Worm (Caenorhabditis elegans) whole organism, L4 larva: Measurements from ENCODE around the gene Y116A8C.23.
A peak's percentile ranks its signal among the peaks of the same experiment; 100 is the strongest.

Experiments used
- F37D6.2 ChIP-seq: sonication (generic microtip); optimal IDR thresholded peaks from 2 replicates; lab custom pipeline; 2016; ENCODE audit warnings: mild to moderate bottlenecking, missing genetic modification characterization, missing compliant biosample characterization
- F44E2.7 ChIP-seq: fragments of 200-800 bp; sonication (Bioruptor generic); IDR thresholded peaks from 2 replicates; pipeline ENCODE4 v2.1.2; 2022; ENCODE audit warnings: missing genetic modification characterization, missing compliant biosample characterization
- F49E8.2 ChIP-seq: sonication (generic microtip); optimal IDR thresholded peaks from 2 replicates; lab custom pipeline; 2016; ENCODE audit warnings: missing compliant biosample characterization, mild to moderate bottlenecking, missing genetic modification characterization, borderline replicate concordance
- R02D3.7 ChIP-seq: fragments of 150-350 bp; sonication (generic microtip); optimal IDR thresholded peaks from 3 replicates; lab custom pipeline; 2014; ENCODE audit warnings: missing biosample characterization, missing genetic modification characterization
- T26A8.4 ChIP-seq: fragments of 200-800 bp; sonication (Bioruptor generic); IDR thresholded peaks from 2 replicates; pipeline ENCODE4 v1.3.6; 2022; ENCODE audit warnings: missing genetic modification characterization, missing compliant biosample characterization
- Y105C5A.15 ChIP-seq: fragments of 200-800 bp; sonication (Bioruptor generic); IDR thresholded peaks from 2 replicates; pipeline ENCODE4 v1.3.6; 2022; ENCODE audit warnings: missing genetic modification characterization, missing compliant biosample characterization
- Y48G9A.11 ChIP-seq: fragments of 200-800 bp; sonication (Bioruptor generic); IDR thresholded peaks from 2 replicates; pipeline ENCODE4 v1.3.6; 2022; ENCODE audit warnings: missing genetic modification reagents, missing genetic modification characterization, missing compliant biosample characterization
- Y5F2A.4 ChIP-seq: fragments of 200-800 bp; sonication (Bioruptor generic); optimal IDR thresholded peaks from 2 replicates; lab custom pipeline; 2018; ENCODE audit warnings: mild to moderate bottlenecking, missing genetic modification characterization, missing compliant biosample characterization
- Y75B8A.6 ChIP-seq: fragments of 200-800 bp; sonication (Bioruptor generic); IDR thresholded peaks from 2 replicates; pipeline ENCODE4 v1.3.6; 2022; ENCODE audit warnings: missing genetic modification reagents, missing genetic modification characterization, missing compliant biosample characterization
- ZK337.2 ChIP-seq: fragments of 200-800 bp; sonication (Bioruptor generic); IDR thresholded peaks from 2 replicates; pipeline ENCODE4 v1.3.6; 2022; ENCODE audit warnings: missing genetic modification reagents, missing genetic modification characterization, missing compliant biosample characterization
- aha-1 ChIP-seq: fragments of 150-350 bp; peaks from one replicate; lab custom pipeline; 2014; ENCODE audit warnings: missing biosample characterization, missing genetic modification characterization
- ama-1 ChIP-seq: fragments of 150-350 bp; optimal IDR thresholded peaks from 2 replicates; lab custom pipeline; 2014; ENCODE audit warnings: inconsistent platforms, mixed read lengths
- ceh-28 ChIP-seq: fragments of 150-350 bp; optimal IDR thresholded peaks from 2 replicates; lab custom pipeline; 2014; ENCODE audit warnings: missing biosample characterization, missing genetic modification reagents, missing genetic modification characterization
- ceh-44 ChIP-seq: fragments of 200-800 bp; sonication (Bioruptor generic); IDR thresholded peaks from 2 replicates; pipeline ENCODE4 v1.3.6; 2022; ENCODE audit warnings: missing genetic modification reagents, missing genetic modification characterization, missing compliant biosample characterization
- ceh-62 ChIP-seq: sonication (generic microtip); optimal IDR thresholded peaks from 2 replicates; lab custom pipeline; 2017; ENCODE audit warnings: missing biosample characterization, missing genetic modification characterization
- ctbp-1 ChIP-seq: fragments of 200-800 bp; sonication (Bioruptor generic); IDR thresholded peaks from 2 replicates; pipeline ENCODE4 v1.3.6; 2022; ENCODE audit warnings: missing genetic modification reagents, missing genetic modification characterization, missing compliant biosample characterization
- daf-16 ChIP-seq, 3 experiments: sonication (generic microtip); optimal IDR thresholded peaks; 2 replicates each; lab custom pipeline; 2016 to 2017; ENCODE audit warnings: missing genetic modification characterization in 3 of 3, missing genetic modification reagents in 3 of 3, mild to moderate bottlenecking in 2 of 3, missing compliant biosample characterization in 2 of 3, missing biosample characterization in 1 of 3, moderate library complexity in 1 of 3
- dmd-8 ChIP-seq: fragments of 200-800 bp; sonication (Bioruptor generic); IDR thresholded peaks from 2 replicates; pipeline ENCODE4 v1.3.6; 2022; ENCODE audit warnings: missing genetic modification characterization, missing compliant biosample characterization
- dmd-9 ChIP-seq: fragments of 200-800 bp; sonication (Bioruptor generic); IDR thresholded peaks from 2 replicates; pipeline ENCODE4 v1.3.6; 2022; ENCODE audit warnings: missing genetic modification reagents, missing genetic modification characterization, missing compliant biosample characterization
- duxl-1 ChIP-seq: sonication (generic microtip); optimal IDR thresholded peaks from 2 replicates; lab custom pipeline; 2016; ENCODE audit warnings: mild to moderate bottlenecking, missing genetic modification characterization, moderate library complexity, missing compliant biosample characterization; ENCODE audit not compliant: poor library complexity
- dve-1 ChIP-seq: sonication (generic microtip); optimal IDR thresholded peaks from 2 replicates; lab custom pipeline; 2017; ENCODE audit warnings: antibody characterized with exemption, mild to moderate bottlenecking, missing genetic modification characterization, missing compliant biosample characterization; ENCODE audit not compliant: insufficient read depth
- egl-27 ChIP-seq: sonication (generic microtip); optimal IDR thresholded peaks from 3 replicates; lab custom pipeline; 2017; ENCODE audit warnings: missing biosample characterization, missing genetic modification reagents, missing genetic modification characterization
- fkh-10 ChIP-seq: fragments of 150-350 bp; optimal IDR thresholded peaks from 2 replicates; lab custom pipeline; 2014; ENCODE audit warnings: missing biosample characterization, missing genetic modification reagents, missing genetic modification characterization
- hif-1 ChIP-seq, 2 experiments: sonication (generic microtip); optimal IDR thresholded peaks; 2 replicates each; lab custom pipeline; 2016 to 2017; ENCODE audit warnings: missing compliant biosample characterization in 2 of 2, missing genetic modification characterization in 2 of 2, missing genetic modification reagents in 2 of 2, missing genotype in 2 of 2, mild to moderate bottlenecking in 1 of 2
- lin-13 ChIP-seq: fragments of 150-350 bp; optimal IDR thresholded peaks from 2 replicates; lab custom pipeline; 2014; ENCODE audit warnings: missing biosample characterization, missing genetic modification reagents, missing genetic modification characterization
- lin-29 ChIP-seq: fragments of 200-800 bp; sonication (Bioruptor generic); IDR thresholded peaks from 2 replicates; pipeline ENCODE4 v1.3.6; 2022; ENCODE audit warnings: missing genetic modification reagents, missing genetic modification characterization, missing compliant biosample characterization
- lin-38 ChIP-seq: fragments of 200-800 bp; sonication (Bioruptor generic); IDR thresholded peaks from 2 replicates; pipeline ENCODE4 v1.3.6; 2022; ENCODE audit warnings: missing genetic modification reagents, missing genetic modification characterization, missing compliant biosample characterization
- madf-9 ChIP-seq: fragments of 200-800 bp; sonication (Bioruptor generic); conservative IDR thresholded peaks from 2 replicates; pipeline ENCODE4 v1.3.6; 2022; ENCODE audit warnings: missing genetic modification reagents, missing genetic modification characterization, missing compliant biosample characterization
- mdl-1 ChIP-seq, 2 experiments: fragments of 150-350 bp in 1 of 2; sonication (generic microtip) in 1 of 2; optimal IDR thresholded peaks; 2 replicates each; lab custom pipeline; 2014 to 2017; ENCODE audit warnings: missing biosample characterization in 2 of 2, missing genetic modification characterization in 2 of 2
- mxl-2 ChIP-seq: fragments of 200-800 bp; sonication (Bioruptor generic); conservative IDR thresholded peaks from 2 replicates; pipeline ENCODE4 v1.3.6; 2022; ENCODE audit warnings: missing genetic modification reagents, missing genetic modification characterization, missing compliant biosample characterization
- nhr-11 ChIP-seq: fragments of 150-350 bp; optimal IDR thresholded peaks from 2 replicates; lab custom pipeline; 2014; ENCODE audit warnings: missing biosample characterization, missing genetic modification characterization
- nhr-237 ChIP-seq: sonication (generic microtip); optimal IDR thresholded peaks from 2 replicates; lab custom pipeline; 2017; ENCODE audit warnings: missing biosample characterization, missing genetic modification characterization
- nhr-42 ChIP-seq: fragments of 200-800 bp; sonication (Bioruptor generic); IDR thresholded peaks from 2 replicates; pipeline ENCODE4 v1.3.6; 2022; ENCODE audit warnings: missing genetic modification characterization, missing compliant biosample characterization
- nhr-6 ChIP-seq: fragments of 150-350 bp; optimal IDR thresholded peaks from 2 replicates; lab custom pipeline; 2014; ENCODE audit warnings: missing biosample characterization, missing genetic modification characterization
- nhr-76 ChIP-seq: fragments of 150-350 bp; optimal IDR thresholded peaks from 2 replicates; lab custom pipeline; 2014; ENCODE audit warnings: missing biosample characterization, missing genetic modification characterization
- nhr-77 ChIP-seq: fragments of 150-350 bp; optimal IDR thresholded peaks from 2 replicates; lab custom pipeline; 2014; ENCODE audit warnings: missing biosample characterization, missing genetic modification characterization
- php-3 ChIP-seq: fragments of 200-800 bp; sonication (Bioruptor generic); IDR thresholded peaks from 2 replicates; pipeline ENCODE4 v1.3.6; 2022; ENCODE audit warnings: missing genetic modification reagents, missing genetic modification characterization, missing compliant biosample characterization
- rbr-2 ChIP-seq: sonication (generic microtip); optimal IDR thresholded peaks from 2 replicates; lab custom pipeline; 2016; ENCODE audit warnings: missing genotype, missing genetic modification characterization, missing compliant biosample characterization
- saeg-2 ChIP-seq: fragments of 200-800 bp; sonication (Bioruptor generic); IDR thresholded peaks from 2 replicates; pipeline ENCODE4 v1.3.6; 2022; ENCODE audit warnings: missing genetic modification reagents, missing genetic modification characterization, missing compliant biosample characterization
- sdz-12 ChIP-seq: fragments of 200-800 bp; sonication (Bioruptor generic); optimal IDR thresholded peaks from 2 replicates; lab custom pipeline; 2018; ENCODE audit warnings: mild to moderate bottlenecking, missing genetic modification characterization, missing compliant biosample characterization
- snpc-1.2 ChIP-seq: fragments of 200-800 bp; sonication (Bioruptor generic); IDR thresholded peaks from 2 replicates; pipeline ENCODE4 v1.3.6; 2022; ENCODE audit warnings: missing genetic modification reagents, missing genetic modification characterization, missing compliant biosample characterization
- tag-97 ChIP-seq: fragments of 200-800 bp; sonication (Bioruptor generic); IDR thresholded peaks from 2 replicates; pipeline ENCODE4 v1.3.6; 2022; ENCODE audit warnings: missing genetic modification characterization, missing compliant biosample characterization
- tra-1 ChIP-seq: fragments of 200-800 bp; sonication (Bioruptor generic); IDR thresholded peaks from 2 replicates; pipeline ENCODE4 v1.3.6; 2022; ENCODE audit warnings: missing genetic modification reagents, missing genetic modification characterization, missing compliant biosample characterization
- unc-130 ChIP-seq: sonication (generic microtip); optimal IDR thresholded peaks from 2 replicates; lab custom pipeline; 2016; ENCODE audit warnings: missing genetic modification reagents, missing genetic modification characterization, missing compliant biosample characterization
- vab-7 ChIP-seq: fragments of 200-800 bp; sonication (Bioruptor generic); IDR thresholded peaks from 2 replicates; pipeline ENCODE4 v1.3.6; 2022; ENCODE audit warnings: missing genetic modification reagents, missing genetic modification characterization, missing compliant biosample characterization
- zfp-2 ChIP-seq: sonication (generic microtip); optimal IDR thresholded peaks from 2 replicates; lab custom pipeline; 2016; ENCODE audit warnings: mild to moderate bottlenecking, missing genetic modification characterization, missing compliant biosample characterization
- zfp-3 ChIP-seq: fragments of 200-800 bp; sonication (Bioruptor generic); conservative IDR thresholded peaks from 2 replicates; pipeline ENCODE4 v1.3.6; 2022; ENCODE audit warnings: missing genetic modification reagents, missing genetic modification characterization, missing compliant biosample characterization
- zip-2 ChIP-seq: fragments of 150-350 bp; optimal IDR thresholded peaks from 2 replicates; lab custom pipeline; 2014; ENCODE audit warnings: missing biosample characterization, missing genetic modification characterization
- ztf-11 ChIP-seq: fragments of 150-350 bp; optimal IDR thresholded peaks from 2 replicates; lab custom pipeline; 2014; ENCODE audit warnings: missing biosample characterization, missing genetic modification characterization

Gene Y116A8C.23

DNA sequence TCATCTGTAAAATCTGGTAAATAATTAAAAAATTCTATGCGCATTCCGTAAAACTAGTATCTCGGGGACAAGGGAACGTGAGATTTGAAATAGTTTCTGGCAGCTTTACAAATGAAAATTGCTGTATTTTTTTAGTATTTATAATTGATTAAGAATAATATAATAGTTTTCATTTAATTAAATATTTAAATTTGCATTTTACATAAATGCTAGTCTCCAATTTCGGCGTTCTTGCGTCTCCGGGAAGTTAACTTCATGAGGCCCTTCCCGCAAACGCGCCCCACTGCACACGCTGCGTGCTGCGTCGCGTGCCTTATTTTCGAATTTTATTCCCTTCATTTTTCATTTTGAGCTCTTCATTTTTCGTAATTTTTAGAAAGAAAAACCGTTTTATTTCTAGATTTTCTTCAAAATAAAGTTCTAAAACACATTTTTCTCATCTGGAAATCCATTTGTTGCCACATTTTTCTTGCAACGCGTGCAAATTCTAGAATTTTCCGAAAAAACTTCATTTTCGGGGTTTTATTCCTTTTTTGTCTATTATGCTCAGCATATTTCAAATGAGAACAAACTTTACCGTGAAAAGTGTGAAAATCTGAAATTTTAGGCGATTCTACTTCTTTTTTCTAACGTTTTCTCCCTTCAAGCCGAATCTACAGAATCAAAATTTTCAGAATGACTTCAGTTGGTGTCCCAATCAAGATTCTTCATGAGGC lies 34.2 kb downstream of the Y116A8C.23 start, which contains the start of the genes snx-13 and snr-1 (continued):
- TF ChIP-seq zfp-3 (GFP tag; lab: Robert Waterston, UW) = no peak
- no peak for TF ChIP-seq R02D3.7 (tag; lab: Kevin White, UChicago)
- no peak for TF ChIP-seq ztf-11
- TF ChIP-seq ZK337.2 = peak; percentile 74; the same call in 1 of the 2 replicates
- TF ChIP-seq ceh-28 (tag; lab: Kevin White, UChicago) = no peak
- no peak for TF ChIP-seq egl-27 (tag; lab: Kevin White, UChicago)
- no peak for TF ChIP-seq Y105C5A.15 (GFP tag; lab: Robert Waterston, UW)
- TF ChIP-seq dmd-8 (GFP tag; lab: Robert Waterston, UW) = no peak
- peak; percentile 48 for TF ChIP-seq dve-1 (tag; lab: Kevin White, UChicago)
- TF ChIP-seq ctbp-1 = no peak; the same call in 1 of the 2 replicates
- peak; percentile 3 for TF ChIP-seq F49E8.2
- TF ChIP-seq lin-13 (GFP tag; lab: Kevin White, UChicago) = peak; percentile 50
- TF ChIP-seq Y5F2A.4 (GFP tag; lab: Kevin White, UChicago) = no peak
- no peak for TF ChIP-seq tra-1
- no peak for TF ChIP-seq lin-29 (GFP tag; lab: Robert Waterston, UW)
- TF ChIP-seq nhr-11 (tag; lab: Kevin White, UChicago) = peak; percentile 17
- peak in 1 of 2 experiments; percentile 30 for TF ChIP-seq daf-16 (GFP tag; optimal IDR thresholded peaks at IDR 0.05; lab: Kevin White, UChicago)
- peak; percentile 39 for TF ChIP-seq daf-16 (tag; optimal IDR thresholded peaks at IDR 0.05; lab: Kevin White, UChicago)
- peak; percentile 60 for TF ChIP-seq nhr-77 (tag; lab: Kevin White, UChicago)
- no peak for TF ChIP-seq zip-2 (tag; lab: Kevin White, UChicago)
- TF ChIP-seq snpc-1.2 (GFP tag; lab: Robert Waterston, UW) = peak; percentile 81
- peak; percentile 86 for TF ChIP-seq vab-7 (GFP tag; lab: Robert Waterston, UW)
- peak in 1 of 2 experiments; percentile 65 for TF ChIP-seq mdl-1 (tag; optimal IDR thresholded peaks at IDR 0.05; lab: Kevin White, UChicago)
- no peak for TF ChIP-seq nhr-237 (tag; lab: Kevin White, UChicago)
- peak; percentile 69 for TF ChIP-seq F37D6.2 (tag; lab: Kevin White, UChicago)
- peak; percentile 84 for TF ChIP-seq ceh-44 (GFP tag; lab: Robert Waterston, UW)
- TF ChIP-seq fkh-10 (GFP tag; lab: Kevin White, UChicago) = peak; percentile 86
- TF ChIP-seq sdz-12 (GFP tag; lab: Kevin White, UChicago) = peak; percentile 89
- TF ChIP-seq hif-1 (tag; optimal IDR thresholded peaks at IDR 0.05; lab: Kevin White, UChicago) = peak in 1 of 2 experiments; percentile 95
- TF ChIP-seq Y75B8A.6 = no peak
- TF ChIP-seq F44E2.7 (GFP tag; lab: Robert Waterston, UW) = no peak
- TF ChIP-seq aha-1 (tag; lab: Kevin White, UChicago) = peak; percentile 97
- no peak for TF ChIP-seq saeg-2 (GFP tag; lab: Robert Waterston, UW)
- TF ChIP-seq nhr-6 (tag; lab: Kevin White, UChicago) = no peak
- TF ChIP-seq php-3 (GFP tag; lab: Robert Waterston, UW) = no peak
- peak; percentile 76; the same call in 1 of the 2 replicates for TF ChIP-seq madf-9 (GFP tag; lab: Robert Waterston, UW)
- TF ChIP-seq ama-1 = no peak
- TF ChIP-seq nhr-76 (tag; lab: Kevin White, UChicago) = no peak

DNA sequence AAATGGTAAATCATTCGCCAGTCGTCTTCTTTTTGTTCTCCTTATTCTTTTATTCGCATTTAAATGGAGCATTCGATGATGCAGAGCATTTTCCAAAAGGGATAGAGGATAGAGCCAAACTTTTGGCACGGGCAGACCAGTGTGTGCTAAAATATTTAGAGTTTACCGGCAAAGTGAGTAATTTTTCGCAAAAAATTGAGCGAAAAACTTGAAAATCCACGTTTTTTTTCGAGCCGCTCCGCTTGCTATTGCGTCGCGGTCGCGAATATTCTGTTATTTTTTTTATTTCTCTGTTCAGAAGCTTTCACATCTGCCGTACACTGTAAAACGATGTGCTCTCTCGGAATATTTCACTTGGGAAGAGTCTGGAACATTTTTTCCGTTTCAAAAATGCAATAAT lies 35.5 kb downstream of the Y116A8C.23 start, which contains the start of gene Y116A8C.43:
Gene Y116A8C.43, plus strand, starts transcription at position 3 of the 400 bp plus-strand sequence.
- TF ChIP-seq Y48G9A.11 (no peak; the same call in 1 of the 2 replicates), nhr-42 (GFP tag; lab: Robert Waterston, UW) (no peak), egl-27 (tag; lab: Kevin White, UChicago) (no peak), lin-38 (peak; percentile 73), ZK337.2 (no peak), rbr-2 (tag; lab: Kevin White, UChicago) (peak; percentile 9), unc-130 (GFP tag; lab: Kevin White, UChicago) (peak; percentile 56), F37D6.2 (tag; lab: Kevin White, UChicago) (no peak), F44E2.7 (GFP tag; lab: Robert Waterston, UW) (no peak), tag-97 (GFP tag; lab: Robert Waterston, UW) (no peak), dmd-9 (GFP tag; lab: Robert Waterston, UW) (no peak), T26A8.4 (GFP tag; lab: Robert Waterston, UW) (0 out of 2 replicates have a peak, but pooled peaks have one; percentile 27), ceh-62 (tag; lab: Kevin White, UChicago) (no peak), zfp-2 (tag; lab: Kevin White, UChicago) (no peak), zfp-3 (GFP tag; lab: Robert Waterston, UW) (0 out of 2 replicates have a peak, but pooled peaks have one; percentile 17), saeg-2 (GFP tag; lab: Robert Waterston, UW) (no peak), mxl-2 (GFP tag; lab: Robert Waterston, UW) (no peak), aha-1 (tag; lab: Kevin White, UChicago) (peak; percentile 76), duxl-1 (tag; lab: Kevin White, UChicago) (no peak), Y75B8A.6 (no peak)
